Worm (Caenorhabditis elegans) whole organism, L4/young adult: ENCODE data around the gene F25D1.3.

Source experiments
- W03F9.2 ChIP-seq: fragments of 150-350 bp; optimal IDR thresholded peaks from 2 replicates; lab custom pipeline; 2014; ENCODE audit warnings: missing biosample characterization, missing genetic modification characterization
- dao-5 ChIP-seq: sonication (generic microtip); optimal IDR thresholded peaks from 2 replicates; lab custom pipeline; 2016; ENCODE audit warnings: missing genotype, missing genetic modification characterization, moderate library complexity, missing compliant biosample characterization
- him-1 ChIP-seq: sonication (generic microtip); optimal IDR thresholded peaks from 2 replicates; lab custom pipeline; 2016; ENCODE audit warnings: missing genotype, missing genetic modification reagents, missing genetic modification characterization, missing compliant biosample characterization

ce11 chrV:10536808-10537207, 8.3 kb downstream of the F25D1.3 start:
- TF ChIP-seq dao-5 (no peak), him-1 (tag; lab: Kevin White, UChicago) (peak; percentile 88), W03F9.2 (tag; lab: Kevin White, UChicago) (peak; percentile 72)
